Worm (Caenorhabditis elegans): Measurements from ENCODE around the gene B0496.1.

DNA sequence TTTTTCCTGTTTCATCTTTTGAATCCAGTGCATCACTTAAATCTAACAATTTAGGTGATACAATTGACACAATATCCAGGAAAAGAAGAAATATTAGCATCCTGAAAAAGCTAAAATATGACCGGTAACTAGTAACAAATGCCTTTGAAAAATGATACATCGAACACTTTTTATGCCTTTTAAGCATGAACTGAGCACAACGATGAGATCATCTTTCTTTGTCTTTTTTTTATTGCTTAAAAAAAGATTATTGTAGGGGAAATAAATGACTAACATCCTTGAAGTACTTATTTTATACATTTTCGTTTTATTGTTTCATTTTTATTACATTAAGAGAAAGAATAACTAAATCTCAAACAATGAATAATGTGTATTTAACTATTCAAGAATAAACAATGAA lies 19.8 kb downstream of the B0496.1 start, which contains the start of gene F13B6.3:
- TF ChIP-seq lin-40 (tag; optimal IDR thresholded peaks at IDR 0.05) (no peak), nfya-1 (tag; optimal IDR thresholded peaks at IDR 0.05; ENCODE audit: borderline replicate concordance, insufficient read depth) (no peak), egl-44 (GFP tag; IDR thresholded peaks at IDR 0.05) (no peak), ceh-27 (GFP tag; optimal IDR thresholded peaks at IDR 0.05) (no peak), Y56A3A.18 (GFP tag; IDR thresholded peaks at IDR 0.05) (no peak), ekl-4 (GFP tag; IDR thresholded peaks at IDR 0.05) (no peak), nhr-120 (GFP tag; IDR thresholded peaks at IDR 0.05) (no peak), attf-6 (GFP tag; IDR thresholded peaks at IDR 0.05) (no peak), madf-3 (GFP tag; IDR thresholded peaks at IDR 0.05) (no peak), F55B11.4 (tag; optimal IDR thresholded peaks at IDR 0.05; ENCODE audit: borderline replicate concordance, insufficient read depth) (no peak), snpc-1.1 (tag; optimal IDR thresholded peaks at IDR 0.05; ENCODE audit: insufficient read depth) (no peak), ama-1 (optimal IDR thresholded peaks at IDR 0.05) (no peak), ama-1 (GFP tag; optimal IDR thresholded peaks at IDR 0.05) (no peak)

Data from whole organism, young adult.